Fruit fly (Drosophila melanogaster): ENCODE measurements around the gene CG7110.
A peak's percentile ranks its signal among the peaks of the same experiment; 100 is the strongest.

Gene CG7110

DNA sequence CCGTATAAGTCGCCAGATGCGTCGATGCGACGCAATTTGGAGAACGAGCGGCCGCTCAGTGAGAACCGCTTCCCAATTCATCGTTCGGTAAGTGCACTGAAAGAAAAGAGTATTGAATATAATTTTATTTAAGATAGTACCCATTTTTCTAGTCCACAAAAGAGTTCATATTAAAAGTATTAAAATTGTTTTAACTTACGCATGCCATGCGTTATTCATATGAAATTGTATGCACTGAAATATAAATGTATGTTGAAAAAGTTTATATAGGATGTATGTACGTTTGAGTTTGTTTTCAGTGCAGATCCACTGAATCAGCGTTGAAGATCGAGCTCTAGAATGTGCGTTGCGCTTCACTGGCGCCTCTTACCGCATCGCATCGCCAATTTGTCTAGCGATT is 774 bp downstream of the CG7110 start (continued):
- TF ChIP-seq ken (GFP tag; IDR thresholded peaks at IDR 0.05), result no peak
- no peak for TF ChIP-seq gfzf (GFP tag; optimal IDR thresholded peaks at IDR 0.05)
- no peak for TF ChIP-seq NC2α (GFP tag; optimal IDR thresholded peaks at IDR 0.05)
- TF ChIP-seq mam (GFP tag; optimal IDR thresholded peaks at IDR 0.05), result no peak
- no peak for TF ChIP-seq vfl (GFP tag; optimal IDR thresholded peaks at IDR 0.05)
- TF ChIP-seq CG3847 (GFP tag; IDR thresholded peaks at IDR 0.05), result no peak
- peak; percentile 86 for TF ChIP-seq sens (GFP tag)
- TF ChIP-seq CG9817 (tag; optimal IDR thresholded peaks at IDR 0.05), result no peak
- no peak for TF ChIP-seq hkb (optimal IDR thresholded peaks at IDR 0.05)
- TF ChIP-seq hkb (GFP tag; IDR thresholded peaks at IDR 0.05), result 0 out of 2 replicates have a peak, but pooled peaks have one; percentile 11
- no peak for TF ChIP-seq Bgb (GFP tag; IDR thresholded peaks at IDR 0.05; ENCODE audit: partially characterized antibody)
- TF ChIP-seq Ets97D (GFP tag; optimal IDR thresholded peaks at IDR 0.05), result no peak
- TF ChIP-seq amos (GFP tag; IDR thresholded peaks at IDR 0.05; ENCODE audit: partially characterized antibody), result no peak
- no peak for TF ChIP-seq tio (GFP tag; optimal IDR thresholded peaks at IDR 0.05)
- no peak for TF ChIP-seq Myb (GFP tag; optimal IDR thresholded peaks at IDR 0.05)
- TF ChIP-seq Atf6 (GFP tag; IDR thresholded peaks at IDR 0.05), result no peak
- no peak for TF ChIP-seq CG8290 (GFP tag; optimal IDR thresholded peaks at IDR 0.05)
- TF ChIP-seq CG8290 (tag; optimal IDR thresholded peaks at IDR 0.05), result no peak
- no peak for TF ChIP-seq Bteb2 (GFP tag; optimal IDR thresholded peaks at IDR 0.05)
- TF ChIP-seq CG17361 (GFP tag; IDR thresholded peaks at IDR 0.05), result no peak
- no peak for TF ChIP-seq ATbp (GFP tag; optimal IDR thresholded peaks at IDR 0.05)
- no peak for TF ChIP-seq Dad (GFP tag; optimal IDR thresholded peaks at IDR 0.05)
- no peak for TF ChIP-seq sna (GFP tag; IDR thresholded peaks at IDR 0.05; ENCODE audit: partially characterized antibody)
- TF ChIP-seq HLH3B (GFP tag; IDR thresholded peaks at IDR 0.05), result no peak

DNA sequence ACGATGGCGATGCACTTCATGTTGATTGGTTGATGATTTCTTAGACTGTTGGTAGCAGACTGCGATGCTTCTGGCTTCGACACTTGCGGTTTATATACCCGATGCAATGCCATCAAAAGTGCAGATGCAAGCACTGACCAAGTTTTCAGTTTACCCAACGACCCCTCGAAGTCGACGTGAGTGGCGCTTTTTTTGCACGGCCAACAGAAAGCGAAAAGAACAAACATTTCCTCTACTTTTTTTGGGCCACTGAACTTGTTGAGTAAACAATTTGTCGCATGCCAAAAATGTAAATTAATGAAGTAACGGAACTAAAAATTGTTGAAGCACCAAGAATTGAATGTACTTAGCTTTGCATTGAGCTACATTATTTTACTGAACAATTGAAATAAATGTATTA is 12.8 kb downstream of the CG7110 start, which contains the start of gene Vm34Ca:
Gene Vm34Ca, minus strand, starts transcription at position 66 of the 400 bp plus-strand sequence.
- TF ChIP-seq emc (GFP tag; optimal IDR thresholded peaks at IDR 0.05) (no peak), CG14860 (GFP tag; IDR thresholded peaks at IDR 0.05; ENCODE audit: partially characterized antibody) (0 out of 3 replicates have a peak, but pooled peaks have one; percentile 12)

DNA sequence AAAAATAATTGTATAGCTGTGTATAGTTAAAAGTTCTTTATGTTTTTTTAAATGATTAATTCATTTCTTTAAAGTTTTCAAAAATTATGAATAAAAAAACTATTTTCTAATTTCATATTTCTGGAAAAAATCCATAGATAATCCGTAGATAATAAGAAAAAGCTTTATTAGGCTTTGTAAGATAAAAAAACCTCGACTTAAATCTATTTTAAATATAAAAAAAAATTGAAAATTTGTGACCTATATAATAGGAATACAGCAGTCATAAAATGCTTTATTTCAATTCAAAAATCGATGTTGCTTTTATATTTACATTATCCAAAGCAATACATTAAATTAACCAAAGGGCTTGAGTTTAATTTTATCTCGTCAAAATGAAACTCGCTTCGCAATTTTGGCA is 13.4 kb downstream of the CG7110 start, which contains the start of gene Flad2:
Gene Flad2, plus strand, starts transcription at position 301 of the 400 bp plus-strand sequence.
- TF ChIP-seq pfk (GFP tag; optimal IDR thresholded peaks at IDR 0.05), result no peak
- TF ChIP-seq H15 (GFP tag; IDR thresholded peaks at IDR 0.05), result no peak
- TF ChIP-seq CG9932 (GFP tag; IDR thresholded peaks at IDR 0.05), result no peak
- TF ChIP-seq Dfd (GFP tag; optimal IDR thresholded peaks at IDR 0.05), result no peak
- TF ChIP-seq crc (GFP tag; optimal IDR thresholded peaks at IDR 0.05), result no peak
- TF ChIP-seq shn (GFP tag; optimal IDR thresholded peaks at IDR 0.05), result no peak
- TF ChIP-seq tin (GFP tag; optimal IDR thresholded peaks at IDR 0.05), result no peak
- TF ChIP-seq CG12104 (GFP tag; optimal IDR thresholded peaks at IDR 0.05), result no peak
- TF ChIP-seq Nf-YB (GFP tag; optimal IDR thresholded peaks at IDR 0.05), result no peak
- TF ChIP-seq CG14710 (tag; optimal IDR thresholded peaks at IDR 0.05), result no peak

DNA sequence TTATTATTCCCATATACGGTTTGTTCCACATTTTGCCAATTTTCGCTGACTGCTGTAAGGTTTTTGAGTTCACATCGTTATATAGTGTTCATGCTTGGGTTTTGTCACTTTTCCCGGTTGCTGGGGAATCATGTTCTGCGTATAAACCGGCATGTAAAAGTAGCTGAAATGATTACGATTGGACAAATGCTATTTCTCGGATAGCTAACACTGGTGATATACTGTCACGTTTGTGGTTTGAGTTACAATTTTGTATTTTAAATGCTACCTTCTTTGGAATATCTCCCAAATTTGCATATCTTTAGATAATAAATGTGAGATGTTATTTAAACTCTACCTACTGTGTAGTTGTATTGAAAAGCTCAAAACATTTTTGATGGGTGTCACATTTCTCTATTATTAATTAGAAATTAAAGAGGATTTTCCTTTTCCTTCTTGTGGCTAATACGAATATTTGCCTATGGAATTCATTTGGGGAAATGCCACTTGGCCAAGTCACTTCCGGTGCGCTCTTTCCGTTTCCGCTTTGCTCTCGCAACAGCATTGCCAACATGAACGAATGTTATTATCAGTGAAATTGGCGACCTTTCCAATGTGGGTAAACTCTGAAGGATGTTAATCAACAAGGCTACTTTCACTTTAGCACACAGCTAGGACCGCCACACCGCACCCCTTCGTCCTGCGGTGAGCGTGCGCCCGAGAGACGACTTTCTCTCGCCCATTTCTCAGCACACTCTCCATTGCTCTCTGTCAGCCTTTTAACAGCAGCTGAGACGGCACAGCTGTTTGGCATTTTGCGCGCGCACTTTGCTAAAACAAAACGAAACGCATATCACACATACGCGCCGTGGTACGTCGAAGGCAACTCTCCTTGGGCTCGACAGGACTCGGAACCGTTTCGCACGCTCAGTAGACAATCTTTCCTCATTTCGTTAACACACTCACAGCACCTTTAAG is 16.0 kb downstream of the CG7110 start, which contains the start of the genes CG16956, CG42784 and CG43850:
Gene CG16956, minus strand, starts transcription at position 51 of the 957 bp plus-strand sequence.
Gene CG42784, plus strand, starts transcription at position 907 of the 957 bp plus-strand sequence.
Gene CG43850, plus strand, starts transcription at position 907 of the 957 bp plus-strand sequence.
- TF ChIP-seq Doc3 (GFP tag; IDR thresholded peaks at IDR 0.05; ENCODE audit: partially characterized antibody) (no peak), CG18262 (tag; optimal IDR thresholded peaks at IDR 0.05) (no peak), CG3726 (GFP tag; IDR thresholded peaks at IDR 0.05) (no peak), CG6254 (GFP tag; optimal IDR thresholded peaks at IDR 0.05) (no peak), Oli (tag; optimal IDR thresholded peaks at IDR 0.05) (peak; percentile 6), CG7357 (GFP tag; IDR thresholded peaks at IDR 0.05) (no peak), Vsx1 (GFP tag; optimal IDR thresholded peaks at IDR 0.05) (peak; percentile 65), CG42726 (GFP tag; IDR thresholded peaks at IDR 0.05; ENCODE audit: partially characterized antibody) (no peak), HmgZ (tag; optimal IDR thresholded peaks at IDR 0.05) (peak; percentile 2), Jarid2 (GFP tag; optimal IDR thresholded peaks at IDR 0.05) (peak; percentile 17), vfl (GFP tag; optimal IDR thresholded peaks at IDR 0.05) (no peak), CG43689 (GFP tag; IDR thresholded peaks at IDR 0.05) (peak; percentile 46; the same call in 1 of the 2 replicates)
